Worm (Caenorhabditis elegans) whole organism, L4 larva: ENCODE results near the gene F55C12.4.

Experiments used
- D1046.2 ChIP-seq: fragments of 200-800 bp; sonication (Bioruptor generic); IDR thresholded peaks from 2 replicates; pipeline ENCODE4 v1.3.6; 2022; ENCODE audit warnings: missing genetic modification characterization, missing compliant biosample characterization
- F44E2.7 ChIP-seq: fragments of 200-800 bp; sonication (Bioruptor generic); IDR thresholded peaks from 2 replicates; pipeline ENCODE4 v2.1.2; 2022; ENCODE audit warnings: missing genetic modification characterization, missing compliant biosample characterization
- F49E8.2 ChIP-seq: sonication (generic microtip); optimal IDR thresholded peaks from 2 replicates; lab custom pipeline; 2016; ENCODE audit warnings: missing compliant biosample characterization, mild to moderate bottlenecking, missing genetic modification characterization, borderline replicate concordance
- aha-1 ChIP-seq: fragments of 150-350 bp; peaks from one replicate; lab custom pipeline; 2014; ENCODE audit warnings: missing biosample characterization, missing genetic modification characterization
- aly-2 ChIP-seq: sonication (generic microtip); optimal IDR thresholded peaks from 2 replicates; lab custom pipeline; 2018; ENCODE audit warnings: missing biosample characterization, missing genetic modification characterization
- arid-1 ChIP-seq: fragments of 200-800 bp; sonication (Bioruptor generic); conservative IDR thresholded peaks from 2 replicates; pipeline ENCODE4 v1.3.6; 2022; ENCODE audit warnings: missing genetic modification reagents, missing genetic modification characterization, missing compliant biosample characterization
- ceh-20 ChIP-seq: fragments of 200-800 bp; sonication (Bioruptor generic); IDR thresholded peaks from 2 replicates; pipeline ENCODE4 v1.3.6; 2022; ENCODE audit warnings: missing genetic modification reagents, missing genetic modification characterization, missing compliant biosample characterization
- ceh-82 ChIP-seq: sonication (generic microtip); optimal IDR thresholded peaks from 2 replicates; lab custom pipeline; 2017; ENCODE audit warnings: missing biosample characterization, missing genetic modification characterization
- ces-1 ChIP-seq: fragments of 150-350 bp; sonication (generic microtip); optimal IDR thresholded peaks from 4 replicates; lab custom pipeline; 2014; ENCODE audit warnings: missing biosample characterization, missing genetic modification reagents, missing genetic modification characterization
- cey-2 ChIP-seq: sonication (generic microtip); optimal IDR thresholded peaks from 3 replicates; lab custom pipeline; 2017; ENCODE audit warnings: missing genetic modification characterization, mild to moderate bottlenecking, missing compliant biosample characterization, antibody characterized with exemption, borderline replicate concordance; ENCODE audit not compliant: insufficient read depth
- ctbp-1 ChIP-seq: fragments of 200-800 bp; sonication (Bioruptor generic); IDR thresholded peaks from 2 replicates; pipeline ENCODE4 v1.3.6; 2022; ENCODE audit warnings: missing genetic modification reagents, missing genetic modification characterization, missing compliant biosample characterization
- daf-19 ChIP-seq: fragments of 200-800 bp; sonication (Bioruptor generic); conservative IDR thresholded peaks from 2 replicates; pipeline ENCODE4 v1.3.6; 2022; ENCODE audit warnings: missing genetic modification characterization, missing compliant biosample characterization
- dmd-8 ChIP-seq: fragments of 200-800 bp; sonication (Bioruptor generic); IDR thresholded peaks from 2 replicates; pipeline ENCODE4 v1.3.6; 2022; ENCODE audit warnings: missing genetic modification characterization, missing compliant biosample characterization
- dve-1 ChIP-seq: sonication (generic microtip); optimal IDR thresholded peaks from 2 replicates; lab custom pipeline; 2017; ENCODE audit warnings: antibody characterized with exemption, mild to moderate bottlenecking, missing genetic modification characterization, missing compliant biosample characterization; ENCODE audit not compliant: insufficient read depth
- egl-27 ChIP-seq: sonication (generic microtip); optimal IDR thresholded peaks from 3 replicates; lab custom pipeline; 2017; ENCODE audit warnings: missing biosample characterization, missing genetic modification reagents, missing genetic modification characterization
- egl-43 ChIP-seq: fragments of 200-800 bp; sonication (Bioruptor generic); IDR thresholded peaks from 2 replicates; pipeline ENCODE4 v1.3.6; 2022; ENCODE audit warnings: missing genetic modification reagents, missing genetic modification characterization, missing compliant biosample characterization
- hlh-11 ChIP-seq: fragments of 200-800 bp; sonication (Bioruptor generic); optimal IDR thresholded peaks from 2 replicates; lab custom pipeline; 2018; ENCODE audit warnings: mild to moderate bottlenecking, missing genetic modification characterization, missing compliant biosample characterization
- hlh-30 ChIP-seq: sonication (generic microtip); optimal IDR thresholded peaks from 2 replicates; lab custom pipeline; 2017; ENCODE audit warnings: antibody characterized with exemption, mild to moderate bottlenecking, missing genetic modification characterization, missing compliant biosample characterization; ENCODE audit not compliant: insufficient read depth
- hmg-1.1 ChIP-seq: fragments of 200-800 bp; sonication (Bioruptor generic); IDR thresholded peaks from 2 replicates; pipeline ENCODE4 v1.3.6; 2022; ENCODE audit warnings: missing genetic modification reagents, missing genetic modification characterization, missing compliant biosample characterization
- lim-7 ChIP-seq: fragments of 200-800 bp; sonication (Bioruptor generic); IDR thresholded peaks from 2 replicates; pipeline ENCODE4 v1.3.6; 2022; ENCODE audit warnings: missing genetic modification characterization, missing compliant biosample characterization
- lin-15B ChIP-seq: fragments of 150-350 bp; sonication (generic microtip); optimal IDR thresholded peaks from 3 replicates; lab custom pipeline; 2014; ENCODE audit warnings: missing biosample characterization, missing genetic modification characterization
- lin-38 ChIP-seq: fragments of 200-800 bp; sonication (Bioruptor generic); IDR thresholded peaks from 2 replicates; pipeline ENCODE4 v1.3.6; 2022; ENCODE audit warnings: missing genetic modification reagents, missing genetic modification characterization, missing compliant biosample characterization
- lin-39 ChIP-seq: fragments of 150-350 bp; optimal IDR thresholded peaks from 2 replicates; lab custom pipeline; 2014; ENCODE audit warnings: missing biosample characterization, missing genetic modification reagents, missing genetic modification characterization
- lsy-2 ChIP-seq, 2 experiments: fragments of 150-350 bp in 1 of 2; sonication (generic microtip) in 1 of 2; optimal IDR thresholded peaks; 2 replicates each; lab custom pipeline; 2014 to 2017; ENCODE audit warnings: missing biosample characterization in 2 of 2, missing genetic modification characterization in 2 of 2
- mdl-1 ChIP-seq, 2 experiments: fragments of 150-350 bp in 1 of 2; sonication (generic microtip) in 1 of 2; optimal IDR thresholded peaks; 2 replicates each; lab custom pipeline; 2014 to 2017; ENCODE audit warnings: missing biosample characterization in 2 of 2, missing genetic modification characterization in 2 of 2
- mep-1 ChIP-seq: fragments of 150-350 bp; sonication (generic microtip); optimal IDR thresholded peaks from 3 replicates; lab custom pipeline; 2014; ENCODE audit warnings: missing biosample characterization, missing genetic modification characterization
- mes-2 ChIP-seq: sonication (generic microtip); optimal IDR thresholded peaks from 2 replicates; lab custom pipeline; 2016; ENCODE audit warnings: missing genotype, mild to moderate bottlenecking, missing genetic modification characterization, missing compliant biosample characterization; ENCODE audit not compliant: poor library complexity, severe bottlenecking
- nhr-102 ChIP-seq: sonication (generic microtip); optimal IDR thresholded peaks from 2 replicates; lab custom pipeline; 2016; ENCODE audit warnings: mild to moderate bottlenecking, missing genetic modification characterization, moderate library complexity, missing compliant biosample characterization
- nhr-11 ChIP-seq: fragments of 150-350 bp; optimal IDR thresholded peaks from 2 replicates; lab custom pipeline; 2014; ENCODE audit warnings: missing biosample characterization, missing genetic modification characterization
- nhr-28 ChIP-seq: fragments of 150-350 bp; optimal IDR thresholded peaks from 2 replicates; lab custom pipeline; 2014; ENCODE audit warnings: missing biosample characterization, missing genetic modification characterization
- nhr-41 ChIP-seq: fragments of 200-800 bp; sonication (Bioruptor generic); IDR thresholded peaks from 2 replicates; pipeline ENCODE4 v1.3.6; 2022; ENCODE audit warnings: missing genetic modification reagents, missing genetic modification characterization, missing compliant biosample characterization
- nhr-48 ChIP-seq: sonication (generic microtip); optimal IDR thresholded peaks from 2 replicates; lab custom pipeline; 2016; ENCODE audit warnings: mild to moderate bottlenecking, missing genetic modification characterization, missing compliant biosample characterization
- nhr-6 ChIP-seq: fragments of 150-350 bp; optimal IDR thresholded peaks from 2 replicates; lab custom pipeline; 2014; ENCODE audit warnings: missing biosample characterization, missing genetic modification characterization
- nhr-77 ChIP-seq: fragments of 150-350 bp; optimal IDR thresholded peaks from 2 replicates; lab custom pipeline; 2014; ENCODE audit warnings: missing biosample characterization, missing genetic modification characterization
- php-3 ChIP-seq: fragments of 200-800 bp; sonication (Bioruptor generic); IDR thresholded peaks from 2 replicates; pipeline ENCODE4 v1.3.6; 2022; ENCODE audit warnings: missing genetic modification reagents, missing genetic modification characterization, missing compliant biosample characterization
- sdz-12 ChIP-seq: fragments of 200-800 bp; sonication (Bioruptor generic); optimal IDR thresholded peaks from 2 replicates; lab custom pipeline; 2018; ENCODE audit warnings: mild to moderate bottlenecking, missing genetic modification characterization, missing compliant biosample characterization
- set-16 ChIP-seq: fragments of 200-800 bp; sonication (Bioruptor generic); IDR thresholded peaks from 2 replicates; pipeline ENCODE4 v1.3.6; 2022; ENCODE audit warnings: missing genetic modification reagents, missing genetic modification characterization, missing compliant biosample characterization
- snpc-4 ChIP-seq: fragments of 150-350 bp; optimal IDR thresholded peaks from 2 replicates; lab custom pipeline; 2014; ENCODE audit warnings: missing biosample characterization, missing genetic modification characterization
- tag-97 ChIP-seq: fragments of 200-800 bp; sonication (Bioruptor generic); IDR thresholded peaks from 2 replicates; pipeline ENCODE4 v1.3.6; 2022; ENCODE audit warnings: missing genetic modification characterization, missing compliant biosample characterization
- unc-62 ChIP-seq, 3 experiments: fragments of 150-350 bp in 1 of 3; sonication (generic microtip); optimal IDR thresholded peaks in 2 of 3; peaks in 1 of 3; 1 replicate in 1 of 3; 2 replicates in 2 of 3; lab custom pipeline; 2014 to 2017; ENCODE audit warnings: missing biosample characterization in 3 of 3, missing genetic modification characterization in 3 of 3, missing genetic modification reagents in 3 of 3, missing genotype in 1 of 3
- zfp-3 ChIP-seq: fragments of 200-800 bp; sonication (Bioruptor generic); conservative IDR thresholded peaks from 2 replicates; pipeline ENCODE4 v1.3.6; 2022; ENCODE audit warnings: missing genetic modification reagents, missing genetic modification characterization, missing compliant biosample characterization

Gene F55C12.4

ce11 chrII:5896512-5896911 lies 38.3 kb upstream of the F55C12.4 start:
- TF ChIP-seq nhr-11 (peak; percentile 66), aha-1 (tag; lab: Kevin White, UChicago) (peak; percentile 74), ceh-82 (tag; lab: Kevin White, UChicago) (no peak)

ce11 chrII:5895870-5896269 lies 37.6 kb upstream of the F55C12.4 start, which contains the start of gene F59G1.4:
TSS of gene F59G1.4 (plus strand) at chrII:5896170.
- TF ChIP-seq lim-7 (GFP tag; lab: Robert Waterston, UW) (no peak), F49E8.2 (tag; lab: Kevin White, UChicago) (no peak), dmd-8 (GFP tag; lab: Robert Waterston, UW) (no peak), sdz-12 (GFP tag; lab: Kevin White, UChicago) (no peak), lin-15B (no peak), D1046.2 (GFP tag; lab: Robert Waterston, UW) (no peak), lin-39 (no peak), arid-1 (no peak), daf-19 (GFP tag; lab: Robert Waterston, UW) (no peak), egl-27 (no peak), zfp-3 (no peak)

- TF ChIP-seq zfp-3, result peak; percentile 82; the same call in 1 of the 2 replicates
- no peak for TF ChIP-seq ctbp-1
- peak in 1 of 2 experiments; percentile 85 for TF ChIP-seq unc-62 (GFP tag; optimal IDR thresholded peaks at IDR 0.05 in 1 of 2; lab: Kevin White, UChicago)
- TF ChIP-seq unc-62 (tag; optimal IDR thresholded peaks at IDR 0.05; lab: Kevin White, UChicago), result no peak
- TF ChIP-seq, all 104 proteins: peak for 2
Measured at ce11 chrII:5892813-5893212, 34.6 kb upstream of the F55C12.4 start.

ce11 chrII:5889417-5890139 lies 31.4 kb upstream of the F55C12.4 start:
- TF ChIP-seq php-3 (no peak), egl-43 (GFP tag; lab: Robert Waterston, UW) (0 out of 2 replicates have a peak, but pooled peaks have one; percentile 24), mep-1 (no peak)
- TF ChIP-seq, all 104 proteins: peak for 1

- TF ChIP-seq ces-1 (GFP tag; lab: Kevin White, UChicago) (no peak), lsy-2 (tag; optimal IDR thresholded peaks at IDR 0.05; lab: Kevin White, UChicago) (peak; percentile 21 to 32), D1046.2 (GFP tag; lab: Robert Waterston, UW) (no peak), nhr-28 (tag; lab: Kevin White, UChicago) (peak; percentile 81), mep-1 (peak; percentile 64), nhr-77 (peak; percentile 10), cey-2 (tag; lab: Kevin White, UChicago) (peak; percentile 66), lin-38 (GFP tag; lab: Robert Waterston, UW) (no peak; the same call in 1 of the 2 replicates), nhr-48 (peak; percentile 42), nhr-102 (peak; percentile 4), ceh-20 (no peak), set-16 (GFP tag; lab: Robert Waterston, UW) (no peak), aha-1 (tag; lab: Kevin White, UChicago) (peak; percentile 70), mdl-1 (tag; optimal IDR thresholded peaks at IDR 0.05; lab: Kevin White, UChicago) (peak in 1 of 2 experiments; percentile 25), dve-1 (tag; lab: Kevin White, UChicago) (peak; percentile 71), F44E2.7 (GFP tag; lab: Robert Waterston, UW) (no peak), snpc-4 (no peak), hlh-30 (tag; lab: Kevin White, UChicago) (peak; percentile 59), mes-2 (tag; lab: Kevin White, UChicago) (peak; percentile 30), nhr-6 (peak; percentile 52), nhr-41 (GFP tag; lab: Robert Waterston, UW) (no peak), hlh-11 (tag; lab: Kevin White, UChicago) (peak; percentile 69), hmg-1.1 (GFP tag; lab: Robert Waterston, UW) (no peak), aly-2 (tag; lab: Kevin White, UChicago) (no peak), tag-97 (GFP tag; lab: Robert Waterston, UW) (no peak)
Measured at ce11 chrII:5885966-5886621, 27.9 kb upstream of the F55C12.4 start.
